Worm (Caenorhabditis elegans) whole organism, L4 larva: ENCODE data around the gene eif-2A.
A peak's percentile ranks its signal among the peaks of the same experiment; 100 is the strongest.

ENCODE experiments used
- F26F4.8 ChIP-seq: fragments of 200-800 bp; sonication (Bioruptor generic); conservative IDR thresholded peaks from 2 replicates; pipeline ENCODE4 v1.3.6; 2022; ENCODE audit warnings: missing genetic modification characterization, missing compliant biosample characterization
- F37D6.2 ChIP-seq: sonication (generic microtip); optimal IDR thresholded peaks from 2 replicates; lab custom pipeline; 2016; ENCODE audit warnings: mild to moderate bottlenecking, missing genetic modification characterization, missing compliant biosample characterization
- F49E8.2 ChIP-seq: sonication (generic microtip); optimal IDR thresholded peaks from 2 replicates; lab custom pipeline; 2016; ENCODE audit warnings: missing compliant biosample characterization, mild to moderate bottlenecking, missing genetic modification characterization, borderline replicate concordance
- T20F7.1 ChIP-seq: fragments of 200-800 bp; sonication (Bioruptor generic); optimal IDR thresholded peaks from 2 replicates; lab custom pipeline; 2018; ENCODE audit warnings: mild to moderate bottlenecking, missing genetic modification characterization, missing compliant biosample characterization
- T26A8.4 ChIP-seq: fragments of 200-800 bp; sonication (Bioruptor generic); IDR thresholded peaks from 2 replicates; pipeline ENCODE4 v1.3.6; 2022; ENCODE audit warnings: missing genetic modification characterization, missing compliant biosample characterization
- Y5F2A.4 ChIP-seq: fragments of 200-800 bp; sonication (Bioruptor generic); optimal IDR thresholded peaks from 2 replicates; lab custom pipeline; 2018; ENCODE audit warnings: mild to moderate bottlenecking, missing genetic modification characterization, missing compliant biosample characterization
- Y75B8A.6 ChIP-seq: fragments of 200-800 bp; sonication (Bioruptor generic); IDR thresholded peaks from 2 replicates; pipeline ENCODE4 v1.3.6; 2022; ENCODE audit warnings: missing genetic modification reagents, missing genetic modification characterization, missing compliant biosample characterization
- ZK337.2 ChIP-seq: fragments of 200-800 bp; sonication (Bioruptor generic); IDR thresholded peaks from 2 replicates; pipeline ENCODE4 v1.3.6; 2022; ENCODE audit warnings: missing genetic modification reagents, missing genetic modification characterization, missing compliant biosample characterization
- aly-2 ChIP-seq: sonication (generic microtip); optimal IDR thresholded peaks from 2 replicates; lab custom pipeline; 2018; ENCODE audit warnings: missing biosample characterization, missing genetic modification characterization
- arid-1 ChIP-seq: fragments of 200-800 bp; sonication (Bioruptor generic); conservative IDR thresholded peaks from 2 replicates; pipeline ENCODE4 v1.3.6; 2022; ENCODE audit warnings: missing genetic modification reagents, missing genetic modification characterization, missing compliant biosample characterization
- ceh-32 ChIP-seq: sonication (generic microtip); optimal IDR thresholded peaks from 2 replicates; lab custom pipeline; 2016; ENCODE audit warnings: mild to moderate bottlenecking, missing genetic modification characterization, missing compliant biosample characterization; ENCODE audit not compliant: poor library complexity
- ceh-62 ChIP-seq: sonication (generic microtip); optimal IDR thresholded peaks from 2 replicates; lab custom pipeline; 2017; ENCODE audit warnings: missing biosample characterization, missing genetic modification characterization
- cey-2 ChIP-seq: sonication (generic microtip); optimal IDR thresholded peaks from 3 replicates; lab custom pipeline; 2017; ENCODE audit warnings: missing genetic modification characterization, mild to moderate bottlenecking, missing compliant biosample characterization, antibody characterized with exemption, borderline replicate concordance; ENCODE audit not compliant: insufficient read depth
- ctbp-1 ChIP-seq: fragments of 200-800 bp; sonication (Bioruptor generic); IDR thresholded peaks from 2 replicates; pipeline ENCODE4 v1.3.6; 2022; ENCODE audit warnings: missing genetic modification reagents, missing genetic modification characterization, missing compliant biosample characterization
- daf-12 ChIP-seq: fragments of 150-350 bp; optimal IDR thresholded peaks from 2 replicates; lab custom pipeline; 2014; ENCODE audit warnings: missing biosample characterization, missing genetic modification reagents, missing genetic modification characterization
- dmd-6 ChIP-seq: fragments of 200-800 bp; sonication (Bioruptor generic); IDR thresholded peaks from 2 replicates; pipeline ENCODE4 v1.3.6; 2022; ENCODE audit warnings: missing genetic modification reagents, missing genetic modification characterization, missing compliant biosample characterization
- dmd-8 ChIP-seq: fragments of 200-800 bp; sonication (Bioruptor generic); IDR thresholded peaks from 2 replicates; pipeline ENCODE4 v1.3.6; 2022; ENCODE audit warnings: missing genetic modification characterization, missing compliant biosample characterization
- egl-43 ChIP-seq: fragments of 200-800 bp; sonication (Bioruptor generic); IDR thresholded peaks from 2 replicates; pipeline ENCODE4 v1.3.6; 2022; ENCODE audit warnings: missing genetic modification reagents, missing genetic modification characterization, missing compliant biosample characterization
- fkh-10 ChIP-seq: fragments of 150-350 bp; optimal IDR thresholded peaks from 2 replicates; lab custom pipeline; 2014; ENCODE audit warnings: missing biosample characterization, missing genetic modification reagents, missing genetic modification characterization
- gei-8 ChIP-seq: fragments of 200-800 bp; sonication (Bioruptor generic); optimal IDR thresholded peaks from 2 replicates; lab custom pipeline; 2018; ENCODE audit warnings: mild to moderate bottlenecking, missing genetic modification characterization, missing compliant biosample characterization
- hlh-11 ChIP-seq: fragments of 200-800 bp; sonication (Bioruptor generic); optimal IDR thresholded peaks from 2 replicates; lab custom pipeline; 2018; ENCODE audit warnings: mild to moderate bottlenecking, missing genetic modification characterization, missing compliant biosample characterization
- hlh-30 ChIP-seq: sonication (generic microtip); optimal IDR thresholded peaks from 2 replicates; lab custom pipeline; 2017; ENCODE audit warnings: antibody characterized with exemption, mild to moderate bottlenecking, missing genetic modification characterization, missing compliant biosample characterization; ENCODE audit not compliant: insufficient read depth
- hmg-1.1 ChIP-seq: fragments of 200-800 bp; sonication (Bioruptor generic); IDR thresholded peaks from 2 replicates; pipeline ENCODE4 v1.3.6; 2022; ENCODE audit warnings: missing genetic modification reagents, missing genetic modification characterization, missing compliant biosample characterization
- lim-7 ChIP-seq: fragments of 200-800 bp; sonication (Bioruptor generic); IDR thresholded peaks from 2 replicates; pipeline ENCODE4 v1.3.6; 2022; ENCODE audit warnings: missing genetic modification characterization, missing compliant biosample characterization
- lin-1 ChIP-seq: fragments of 200-800 bp; sonication (Bioruptor generic); IDR thresholded peaks from 2 replicates; pipeline ENCODE4 v1.3.6; 2022; ENCODE audit warnings: missing genetic modification reagents, missing genetic modification characterization, missing compliant biosample characterization
- lin-15B ChIP-seq: fragments of 150-350 bp; sonication (generic microtip); optimal IDR thresholded peaks from 3 replicates; lab custom pipeline; 2014; ENCODE audit warnings: missing biosample characterization, missing genetic modification characterization
- lin-29 ChIP-seq: fragments of 200-800 bp; sonication (Bioruptor generic); IDR thresholded peaks from 2 replicates; pipeline ENCODE4 v1.3.6; 2022; ENCODE audit warnings: missing genetic modification reagents, missing genetic modification characterization, missing compliant biosample characterization
- lin-39 ChIP-seq: fragments of 150-350 bp; optimal IDR thresholded peaks from 2 replicates; lab custom pipeline; 2014; ENCODE audit warnings: missing biosample characterization, missing genetic modification reagents, missing genetic modification characterization
- madf-9 ChIP-seq: fragments of 200-800 bp; sonication (Bioruptor generic); conservative IDR thresholded peaks from 2 replicates; pipeline ENCODE4 v1.3.6; 2022; ENCODE audit warnings: missing genetic modification reagents, missing genetic modification characterization, missing compliant biosample characterization
- mdt-29 ChIP-seq: fragments of 200-800 bp; sonication (Bioruptor generic); IDR thresholded peaks from 2 replicates; pipeline ENCODE4 v1.3.6; 2022; ENCODE audit warnings: missing genetic modification reagents, missing genetic modification characterization, missing compliant biosample characterization
- mep-1 ChIP-seq: fragments of 150-350 bp; sonication (generic microtip); optimal IDR thresholded peaks from 3 replicates; lab custom pipeline; 2014; ENCODE audit warnings: missing biosample characterization, missing genetic modification characterization
- mes-2 ChIP-seq: sonication (generic microtip); optimal IDR thresholded peaks from 2 replicates; lab custom pipeline; 2016; ENCODE audit warnings: missing genotype, mild to moderate bottlenecking, missing genetic modification characterization, missing compliant biosample characterization; ENCODE audit not compliant: poor library complexity, severe bottlenecking
- nhr-10 ChIP-seq: fragments of 150-350 bp; optimal IDR thresholded peaks from 2 replicates; lab custom pipeline; 2014; ENCODE audit warnings: missing biosample characterization, missing genetic modification characterization
- nhr-237 ChIP-seq: sonication (generic microtip); optimal IDR thresholded peaks from 2 replicates; lab custom pipeline; 2017; ENCODE audit warnings: missing biosample characterization, missing genetic modification characterization
- nhr-28 ChIP-seq: fragments of 150-350 bp; optimal IDR thresholded peaks from 2 replicates; lab custom pipeline; 2014; ENCODE audit warnings: missing biosample characterization, missing genetic modification characterization
- nhr-42 ChIP-seq: fragments of 200-800 bp; sonication (Bioruptor generic); IDR thresholded peaks from 2 replicates; pipeline ENCODE4 v1.3.6; 2022; ENCODE audit warnings: missing genetic modification characterization, missing compliant biosample characterization
- nhr-48 ChIP-seq: sonication (generic microtip); optimal IDR thresholded peaks from 2 replicates; lab custom pipeline; 2016; ENCODE audit warnings: mild to moderate bottlenecking, missing genetic modification characterization, missing compliant biosample characterization
- nhr-77 ChIP-seq: fragments of 150-350 bp; optimal IDR thresholded peaks from 2 replicates; lab custom pipeline; 2014; ENCODE audit warnings: missing biosample characterization, missing genetic modification characterization
- pha-4 ChIP-seq, 2 experiments: fragments of 150-350 bp in 1 of 2; fragments of 200-800 bp in 1 of 2; sonication (Bioruptor generic) in 1 of 2; IDR thresholded peaks in 1 of 2; optimal IDR thresholded peaks in 1 of 2; 2 replicates each; pipeline versions ENCODE4 v1.3.6 to Lab custom; 2014 to 2022; ENCODE audit warnings: missing genetic modification characterization in 2 of 2, missing genetic modification reagents in 2 of 2, missing biosample characterization in 1 of 2, missing compliant biosample characterization in 1 of 2
- php-3 ChIP-seq: fragments of 200-800 bp; sonication (Bioruptor generic); IDR thresholded peaks from 2 replicates; pipeline ENCODE4 v1.3.6; 2022; ENCODE audit warnings: missing genetic modification reagents, missing genetic modification characterization, missing compliant biosample characterization
- rbr-2 ChIP-seq: sonication (generic microtip); optimal IDR thresholded peaks from 2 replicates; lab custom pipeline; 2016; ENCODE audit warnings: missing genotype, missing genetic modification characterization, missing compliant biosample characterization
- saeg-2 ChIP-seq: fragments of 200-800 bp; sonication (Bioruptor generic); IDR thresholded peaks from 2 replicates; pipeline ENCODE4 v1.3.6; 2022; ENCODE audit warnings: missing genetic modification reagents, missing genetic modification characterization, missing compliant biosample characterization
- skn-1 ChIP-seq: fragments of 150-350 bp; optimal IDR thresholded peaks from 2 replicates; lab custom pipeline; 2014; ENCODE audit warnings: missing biosample characterization, missing genetic modification characterization
- snpc-1.2 ChIP-seq: fragments of 200-800 bp; sonication (Bioruptor generic); IDR thresholded peaks from 2 replicates; pipeline ENCODE4 v1.3.6; 2022; ENCODE audit warnings: missing genetic modification reagents, missing genetic modification characterization, missing compliant biosample characterization
- spr-1 ChIP-seq: sonication (generic microtip); optimal IDR thresholded peaks from 2 replicates; lab custom pipeline; 2016; ENCODE audit warnings: mild to moderate bottlenecking, missing genetic modification characterization, missing compliant biosample characterization
- tra-1 ChIP-seq: fragments of 200-800 bp; sonication (Bioruptor generic); IDR thresholded peaks from 2 replicates; pipeline ENCODE4 v1.3.6; 2022; ENCODE audit warnings: missing genetic modification reagents, missing genetic modification characterization, missing compliant biosample characterization
- unc-130 ChIP-seq: sonication (generic microtip); optimal IDR thresholded peaks from 2 replicates; lab custom pipeline; 2016; ENCODE audit warnings: missing genetic modification reagents, missing genetic modification characterization, missing compliant biosample characterization
- zfp-3 ChIP-seq: fragments of 200-800 bp; sonication (Bioruptor generic); conservative IDR thresholded peaks from 2 replicates; pipeline ENCODE4 v1.3.6; 2022; ENCODE audit warnings: missing genetic modification reagents, missing genetic modification characterization, missing compliant biosample characterization
- zip-2 ChIP-seq: fragments of 150-350 bp; optimal IDR thresholded peaks from 2 replicates; lab custom pipeline; 2014; ENCODE audit warnings: missing biosample characterization, missing genetic modification characterization
- ztf-11 ChIP-seq: fragments of 150-350 bp; optimal IDR thresholded peaks from 2 replicates; lab custom pipeline; 2014; ENCODE audit warnings: missing biosample characterization, missing genetic modification characterization

eif-2A gene

ce11 chrII:10389776-10390175 is 26.8 kb upstream of the eif-2A start (continued):
- no peak for TF ChIP-seq hmg-1.1 (GFP tag; lab: Robert Waterston, UW)
- TF ChIP-seq F26F4.8 (GFP tag; lab: Robert Waterston, UW): no peak
- TF ChIP-seq hlh-30 (tag; lab: Kevin White, UChicago): peak; percentile 81
- no peak for TF ChIP-seq ceh-62 (tag; lab: Kevin White, UChicago)
- peak; percentile 17 for TF ChIP-seq zip-2
- TF ChIP-seq zfp-3: no peak; the same call in none of the 2 replicates
- TF ChIP-seq dmd-8: no peak
- TF ChIP-seq mep-1: peak; percentile 45
- peak; percentile 67 for TF ChIP-seq T26A8.4 (GFP tag; lab: Robert Waterston, UW)
- TF ChIP-seq F37D6.2 (tag; lab: Kevin White, UChicago): no peak
- TF ChIP-seq Y75B8A.6 (GFP tag; lab: Robert Waterston, UW): no peak
- TF ChIP-seq pha-4 (GFP tag; IDR thresholded peaks at IDR 0.05; lab: Robert Waterston, UW): peak; percentile 24; the same call in 1 of the 2 replicates
- TF ChIP-seq pha-4 (tag; optimal IDR thresholded peaks at IDR 0.05; lab: Kevin White, UChicago): peak; percentile 15
- TF ChIP-seq cey-2 (tag; lab: Kevin White, UChicago): peak; percentile 52
- peak; percentile 11; the same call in 1 of the 2 replicates for TF ChIP-seq lim-7
- peak; percentile 85 for TF ChIP-seq php-3 (GFP tag; lab: Robert Waterston, UW)
- TF ChIP-seq nhr-48 (tag; lab: Kevin White, UChicago): peak; percentile 75
- TF ChIP-seq dmd-6: peak; percentile 93
- 0 out of 2 replicates have a peak, but pooled peaks have one; percentile 15 for TF ChIP-seq madf-9 (GFP tag; lab: Robert Waterston, UW)
- peak; percentile 94 for TF ChIP-seq hlh-11 (tag; lab: Kevin White, UChicago)
- TF ChIP-seq tra-1: peak; percentile 87
- peak; percentile 41 for TF ChIP-seq gei-8 (GFP tag; lab: Kevin White, UChicago)
- no peak for TF ChIP-seq F49E8.2
- peak; percentile 75 for TF ChIP-seq nhr-77 (tag; lab: Kevin White, UChicago)
- no peak for TF ChIP-seq rbr-2 (tag; lab: Kevin White, UChicago)
- no peak for TF ChIP-seq unc-130 (GFP tag; lab: Kevin White, UChicago)
- TF ChIP-seq arid-1: 0 out of 2 replicates have a peak, but pooled peaks have one; percentile 31
- TF ChIP-seq lin-15B (tag; lab: Kevin White, UChicago): no peak
- TF ChIP-seq lin-1 (GFP tag; lab: Robert Waterston, UW): peak; percentile 82
- TF ChIP-seq egl-43 (GFP tag; lab: Robert Waterston, UW): no peak
- no peak for TF ChIP-seq Y5F2A.4 (GFP tag; lab: Kevin White, UChicago)
- TF ChIP-seq mes-2 (tag; lab: Kevin White, UChicago): peak; percentile 51
- TF ChIP-seq mdt-29 (GFP tag; lab: Robert Waterston, UW): no peak
- peak; percentile 88 for TF ChIP-seq nhr-28 (tag; lab: Kevin White, UChicago)
- peak; percentile 28; the same call in 1 of the 2 replicates for TF ChIP-seq ctbp-1 (GFP tag; lab: Robert Waterston, UW)
- no peak for TF ChIP-seq spr-1 (tag; lab: Kevin White, UChicago)
- no peak for TF ChIP-seq daf-12 (tag; lab: Kevin White, UChicago)
- no peak for TF ChIP-seq nhr-42 (GFP tag; lab: Robert Waterston, UW)
- TF ChIP-seq fkh-10 (GFP tag; lab: Kevin White, UChicago): no peak
- TF ChIP-seq aly-2 (tag; lab: Kevin White, UChicago): no peak
- no peak for TF ChIP-seq saeg-2 (GFP tag; lab: Robert Waterston, UW)
- no peak for TF ChIP-seq snpc-1.2 (GFP tag; lab: Robert Waterston, UW)
- TF ChIP-seq ceh-32 (tag; lab: Kevin White, UChicago): no peak
- no peak for TF ChIP-seq nhr-10 (tag; lab: Kevin White, UChicago)
- no peak for TF ChIP-seq lin-29 (GFP tag; lab: Robert Waterston, UW)
- no peak for TF ChIP-seq skn-1 (tag; lab: Kevin White, UChicago)
- TF ChIP-seq ZK337.2 (GFP tag; lab: Robert Waterston, UW): no peak
- no peak for TF ChIP-seq lin-39 (tag; lab: Kevin White, UChicago)
- no peak for TF ChIP-seq ztf-11 (tag; lab: Kevin White, UChicago)
- no peak for TF ChIP-seq nhr-237 (tag; lab: Kevin White, UChicago)
- TF ChIP-seq T20F7.1 (GFP tag; lab: Kevin White, UChicago): no peak
